Worm (Caenorhabditis elegans): ENCODE data around the gene kin-2.

Gene kin-2

ce11 chrX:5941325-5941724 is 36.3 kb downstream of the kin-2 start:
- no peak for TF ChIP-seq ama-1 (optimal IDR thresholded peaks at IDR 0.05)

ce11 chrX:5935473-5935872 is 42.2 kb downstream of the kin-2 start, which contains the start of gene C46F4.3:
C46F4.3 (plus strand) TSS chrX:5935773.
- TF ChIP-seq ceh-31 (tag; optimal IDR thresholded peaks at IDR 0.05): no peak
- TF ChIP-seq odd-2 (tag; optimal IDR thresholded peaks at IDR 0.05): no peak
- no peak for TF ChIP-seq pax-1 (tag; optimal IDR thresholded peaks at IDR 0.05)
- TF ChIP-seq hlh-8 (tag; optimal IDR thresholded peaks at IDR 0.05): no peak
- no peak for TF ChIP-seq sox-4 (tag; optimal IDR thresholded peaks at IDR 0.05)
- no peak for TF ChIP-seq pqm-1 (tag; optimal IDR thresholded peaks at IDR 0.05)
- no peak for TF ChIP-seq elt-2 (tag; optimal IDR thresholded peaks at IDR 0.05)
- TF ChIP-seq unc-42 (tag; optimal IDR thresholded peaks at IDR 0.05): no peak
- TF ChIP-seq sox-2 (GFP tag; IDR thresholded peaks at IDR 0.05): no peak
- no peak for TF ChIP-seq ceh-6 (GFP tag; optimal IDR thresholded peaks at IDR 0.05)
- no peak for TF ChIP-seq gmeb-2 (tag; optimal IDR thresholded peaks at IDR 0.05)
- no peak for TF ChIP-seq dve-1 (tag; optimal IDR thresholded peaks at IDR 0.05)
- no peak for TF ChIP-seq fax-1 (tag; optimal IDR thresholded peaks at IDR 0.05)
- no peak for TF ChIP-seq nhr-11 (tag; optimal IDR thresholded peaks at IDR 0.05)
- no peak for TF ChIP-seq ceh-24 (tag; optimal IDR thresholded peaks at IDR 0.05)
- no peak for TF ChIP-seq K02D7.2 (tag; optimal IDR thresholded peaks at IDR 0.05)
- no peak for TF ChIP-seq mec-3 (tag; optimal IDR thresholded peaks at IDR 0.05; ENCODE audit: borderline replicate concordance)
- no peak for TF ChIP-seq zip-5 (tag; optimal IDR thresholded peaks at IDR 0.05)
- no peak for TF ChIP-seq fkh-6 (tag; optimal IDR thresholded peaks at IDR 0.05)

- TF ChIP-seq ahr-1 (tag; optimal IDR thresholded peaks at IDR 0.05): no peak
- no peak for TF ChIP-seq ceh-34 (tag; optimal IDR thresholded peaks at IDR 0.05)
- TF ChIP-seq nfya-1 (tag; optimal IDR thresholded peaks at IDR 0.05): no peak
- TF ChIP-seq ref-2 (tag; optimal IDR thresholded peaks at IDR 0.05): no peak
- TF ChIP-seq ztf-16 (tag; optimal IDR thresholded peaks at IDR 0.05): no peak
- TF ChIP-seq K02D7.2 (tag; optimal IDR thresholded peaks at IDR 0.05): no peak
- no peak for TF ChIP-seq hlh-8 (tag; optimal IDR thresholded peaks at IDR 0.05)
- no peak for TF ChIP-seq Y22D7AL.16 (tag; optimal IDR thresholded peaks at IDR 0.05)
Observed at ce11 chrX:5932923-5933322, 44.7 kb downstream of the kin-2 start.

ce11 chrX:5930822-5931221 is 46.8 kb downstream of the kin-2 start, which contains the start of gene egl-6:
egl-6 (plus strand) TSS chrX:5931122.
- TF ChIP-seq madf-2 (tag; optimal IDR thresholded peaks at IDR 0.05) (no peak), ceh-24 (tag; optimal IDR thresholded peaks at IDR 0.05) (no peak), hlh-15 (tag; optimal IDR thresholded peaks at IDR 0.05) (no peak), unc-42 (tag; optimal IDR thresholded peaks at IDR 0.05) (no peak), ref-2 (tag; optimal IDR thresholded peaks at IDR 0.05) (no peak), elt-4 (tag; optimal IDR thresholded peaks at IDR 0.05) (no peak), Y22D7AL.16 (tag; optimal IDR thresholded peaks at IDR 0.05) (no peak), ceh-31 (tag; optimal IDR thresholded peaks at IDR 0.05) (no peak), nhr-11 (tag; optimal IDR thresholded peaks at IDR 0.05) (no peak), lin-11 (tag; optimal IDR thresholded peaks at IDR 0.05) (no peak), nfya-1 (tag; optimal IDR thresholded peaks at IDR 0.05) (no peak)

DNA sequence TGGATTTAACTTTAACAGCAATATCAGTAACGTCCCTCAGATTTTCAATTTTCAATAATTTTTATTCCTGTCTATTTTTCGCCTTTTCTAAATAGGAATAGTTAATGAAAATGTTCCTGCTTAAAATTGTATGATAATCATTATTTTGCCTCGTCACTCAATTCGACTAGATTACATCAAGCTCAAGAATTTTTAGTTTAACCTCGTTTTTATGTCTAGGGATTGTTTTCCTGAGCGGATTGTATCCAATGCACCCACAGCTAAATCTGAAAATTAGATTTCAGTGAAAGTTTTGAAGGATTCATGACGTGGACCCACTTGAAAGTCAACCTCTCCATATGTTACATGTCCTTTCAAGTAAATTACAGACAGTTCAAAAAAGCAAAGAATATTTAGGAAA is 54.0 kb downstream of the kin-2 start:
- no peak for TF ChIP-seq ceh-34 (tag; optimal IDR thresholded peaks at IDR 0.05)
- TF ChIP-seq ceh-14 (tag; optimal IDR thresholded peaks at IDR 0.05): no peak
